Fruit fly (Drosophila melanogaster) whole organism, wandering third instar larva: Measurements from ENCODE around the gene CG3597.

ENCODE experiments used
- pan ChIP-seq: fragments of >200 bp; optimal IDR thresholded peaks from 2 replicates; lab custom pipeline; 2017
- usp ChIP-seq: fragments of >200 bp; optimal IDR thresholded peaks from 2 replicates; lab custom pipeline; 2017; ENCODE audit warnings: missing biosample characterization, missing genetic modification characterization
- woc ChIP-seq: sonication (Bioruptor generic); optimal IDR thresholded peaks from 2 replicates; lab custom pipeline; 2016; ENCODE audit warnings: missing biosample characterization, mild to moderate bottlenecking, missing genetic modification characterization

- TF ChIP-seq pan (lab: Kevin White, UChicago), result no peak
- TF ChIP-seq woc (GFP tag; lab: Kevin White, UChicago), result no peak
- TF ChIP-seq usp (GFP tag; lab: Kevin White, UChicago), result no peak
These were observed 25.8 kb upstream of the CG3597 start for dm6 chr2L:2397080-2397479.
